Worm (Caenorhabditis elegans) whole organism, L4/young adult: Measurements from ENCODE around the gene fbxa-76.

Source experiments
- W03F9.2 ChIP-seq: fragments of 150-350 bp; optimal IDR thresholded peaks from 2 replicates; lab custom pipeline; 2014; ENCODE audit warnings: missing biosample characterization, missing genetic modification characterization
- dao-5 ChIP-seq: sonication (generic microtip); optimal IDR thresholded peaks from 2 replicates; lab custom pipeline; 2016; ENCODE audit warnings: missing genotype, missing genetic modification characterization, moderate library complexity, missing compliant biosample characterization
- him-1 ChIP-seq: sonication (generic microtip); optimal IDR thresholded peaks from 2 replicates; lab custom pipeline; 2016; ENCODE audit warnings: missing genotype, missing genetic modification reagents, missing genetic modification characterization, missing compliant biosample characterization

- TF ChIP-seq him-1 (tag; lab: Kevin White, UChicago) (no peak), dao-5 (no peak), W03F9.2 (tag; lab: Kevin White, UChicago) (no peak)
These were observed 22.5 kb upstream of the fbxa-76 start, which contains the start of gene fbxa-31 for ce11 chrIII:1271378-1271926.
